Worm (Caenorhabditis elegans) whole organism, L3 larva: ENCODE measurements around the gene twk-20.

ENCODE experiments used
- ceh-82 ChIP-seq: fragments of 150-350 bp; optimal IDR thresholded peaks from 2 replicates; lab custom pipeline; 2014; ENCODE audit warnings: missing biosample characterization, missing genetic modification characterization
- fkh-10 ChIP-seq: sonication (generic microtip); optimal IDR thresholded peaks from 2 replicates; lab custom pipeline; 2017; ENCODE audit warnings: missing biosample characterization, missing genetic modification reagents, missing genetic modification characterization
- nhr-28 ChIP-seq: fragments of 150-350 bp; optimal IDR thresholded peaks from 2 replicates; lab custom pipeline; 2014; ENCODE audit warnings: missing biosample characterization, missing genetic modification characterization
- pha-4 ChIP-seq: fragments of 150-350 bp; optimal IDR thresholded peaks from 2 replicates; lab custom pipeline; 2014; ENCODE audit warnings: missing biosample characterization, missing genetic modification reagents, missing genetic modification characterization
- unc-62 ChIP-seq: fragments of 150-350 bp; sonication (generic microtip); optimal IDR thresholded peaks from 4 replicates; lab custom pipeline; 2014; ENCODE audit warnings: missing biosample characterization, missing genetic modification reagents, missing genetic modification characterization

- TF ChIP-seq nhr-28 (tag; lab: Kevin White, UChicago) (no peak), ceh-82 (tag; lab: Kevin White, UChicago) (no peak), fkh-10 (GFP tag; lab: Kevin White, UChicago) (peak; percentile 19), pha-4 (tag; lab: Kevin White, UChicago) (no peak), unc-62 (GFP tag; lab: Kevin White, UChicago) (no peak)
Measured at ce11 chrX:13633876-13634479, 5.7 kb upstream of the twk-20 start.
